Fruit fly (Drosophila melanogaster) whole organism, embryonic: ENCODE data around the gene CG32192.

Source experiments
- CG10267 ChIP-seq: fragments of 200-800 bp; sonication (Bioruptor generic); optimal IDR thresholded peaks from 2 replicates; lab custom pipeline; 2018; ENCODE audit warnings: missing biosample characterization, mild to moderate bottlenecking, missing genetic modification characterization, moderate library complexity
- CG10321 ChIP-seq: fragments of 200-800 bp; sonication (Bioruptor generic); IDR thresholded peaks from 2 replicates; pipeline ENCODE4 v1.3.6; 2022; ENCODE audit warnings: missing biosample characterization, missing genetic modification characterization
- CG11085 ChIP-seq: fragments of 200-800 bp; sonication (Bioruptor generic); IDR thresholded peaks from 2 replicates; pipeline ENCODE4 v1.3.6; 2022; ENCODE audit warnings: missing biosample characterization, missing genetic modification characterization
- CG11723 ChIP-seq: fragments of 200-800 bp; sonication (Bioruptor generic); optimal IDR thresholded peaks from 2 replicates; lab custom pipeline; 2017; ENCODE audit warnings: missing biosample characterization, mild to moderate bottlenecking, missing genetic modification characterization
- CG12236 ChIP-seq: fragments of 200-800 bp; sonication (Bioruptor generic); optimal IDR thresholded peaks from 2 replicates; lab custom pipeline; 2016; ENCODE audit warnings: missing biosample characterization, missing genetic modification characterization
- CG12391 ChIP-seq: fragments of 200-800 bp; sonication (Bioruptor generic); optimal IDR thresholded peaks from 3 replicates; lab custom pipeline; 2018; ENCODE audit warnings: missing biosample characterization, mild to moderate bottlenecking, missing genetic modification characterization, moderate library complexity
- CG15601 ChIP-seq: fragments of 200-800 bp; sonication (Bioruptor generic); optimal IDR thresholded peaks from 3 replicates; lab custom pipeline; 2019; ENCODE audit warnings: missing biosample characterization, mild to moderate bottlenecking, missing genetic modification characterization, moderate library complexity
- CG17328 ChIP-seq: fragments of 200-800 bp; sonication (Bioruptor generic); IDR thresholded peaks from 2 replicates; pipeline ENCODE4 v1.3.6; 2022; ENCODE audit warnings: missing biosample characterization, missing genetic modification characterization
- CG18764 ChIP-seq: fragments of 200-800 bp; sonication (Bioruptor generic); optimal IDR thresholded peaks from 3 replicates; lab custom pipeline; 2016; ENCODE audit warnings: missing biosample characterization, missing genetic modification characterization
- CG2875 ChIP-seq: fragments of 200-800 bp; sonication (Bioruptor generic); optimal IDR thresholded peaks from 2 replicates; lab custom pipeline; 2017; ENCODE audit warnings: missing biosample characterization, mild to moderate bottlenecking, missing genetic modification characterization, missing genetic modification reagents
- CG30431 ChIP-seq: fragments of 200-800 bp; sonication (Bioruptor generic); optimal IDR thresholded peaks from 2 replicates; lab custom pipeline; 2017; ENCODE audit warnings: missing biosample characterization, missing genetic modification characterization
- CG32772 ChIP-seq: fragments of 200-800 bp; sonication (Bioruptor generic); IDR thresholded peaks from 2 replicates; pipeline ENCODE4 v1.3.6; 2022; ENCODE audit warnings: missing biosample characterization, missing genetic modification characterization
- CG6791 ChIP-seq: fragments of 200-800 bp; sonication (Bioruptor generic); IDR thresholded peaks from 3 replicates; pipeline ENCODE4 v1.3.6; 2022; ENCODE audit warnings: missing biosample characterization, missing genetic modification characterization; ENCODE audit not compliant: partially characterized antibody
- CG8765 ChIP-seq: fragments of 200-800 bp; sonication (Bioruptor generic); IDR thresholded peaks from 2 replicates; pipeline ENCODE4 v1.3.6; 2022; ENCODE audit warnings: missing biosample characterization, missing genetic modification characterization
- CG9609 ChIP-seq: fragments of 200-800 bp; sonication (Bioruptor generic); optimal IDR thresholded peaks from 3 replicates; lab custom pipeline; 2016; ENCODE audit warnings: missing biosample characterization, missing genetic modification characterization
- CG9817 ChIP-seq: fragments of 200-800 bp; sonication (Bioruptor generic); optimal IDR thresholded peaks from 2 replicates; lab custom pipeline; 2018; ENCODE audit warnings: missing biosample characterization, mild to moderate bottlenecking, missing genetic modification characterization, moderate library complexity
- CkIIα-i1 ChIP-seq: fragments of 200-800 bp; sonication (Bioruptor generic); IDR thresholded peaks from 2 replicates; pipeline ENCODE4 v1.3.6; 2022; ENCODE audit warnings: missing biosample characterization, missing genetic modification characterization
- CrebB ChIP-seq: fragments of 200-800 bp; sonication (Bioruptor generic); optimal IDR thresholded peaks from 3 replicates; lab custom pipeline; 2018; ENCODE audit warnings: missing biosample characterization, mild to moderate bottlenecking, missing genetic modification characterization
- D19A ChIP-seq: fragments of 200-800 bp; optimal IDR thresholded peaks from 3 replicates; lab custom pipeline; 2019; ENCODE audit warnings: missing biosample characterization, mild to moderate bottlenecking, missing genetic modification characterization, moderate library complexity
- D19B ChIP-seq: fragments of 200-800 bp; sonication (Bioruptor generic); optimal IDR thresholded peaks from 2 replicates; lab custom pipeline; 2017; ENCODE audit warnings: missing biosample characterization, mild to moderate bottlenecking, missing genetic modification characterization
- Dbx ChIP-seq: fragments of 200-800 bp; sonication (Bioruptor generic); IDR thresholded peaks from 3 replicates; pipeline ENCODE4 v1.3.6; 2022; ENCODE audit warnings: missing biosample characterization, missing genetic modification characterization
- Dip3 ChIP-seq: fragments of 200-800 bp; sonication (Bioruptor generic); optimal IDR thresholded peaks from 3 replicates; lab custom pipeline; 2016; ENCODE audit warnings: missing biosample characterization, missing genetic modification characterization
- HmgZ ChIP-seq: fragments of 200-800 bp; sonication (Bioruptor generic); optimal IDR thresholded peaks from 2 replicates; lab custom pipeline; 2018; ENCODE audit warnings: missing biosample characterization, mild to moderate bottlenecking, missing genetic modification characterization
- Myb ChIP-seq: fragments of 200-800 bp; sonication (Bioruptor generic); optimal IDR thresholded peaks from 2 replicates; lab custom pipeline; 2016; ENCODE audit warnings: missing biosample characterization, missing genetic modification characterization
- PHDP ChIP-seq: fragments of 200-800 bp; sonication (Bioruptor generic); optimal IDR thresholded peaks from 3 replicates; lab custom pipeline; 2018; ENCODE audit warnings: missing biosample characterization, mild to moderate bottlenecking, missing genetic modification characterization, moderate library complexity
- ac ChIP-seq: fragments of 200-800 bp; sonication (Bioruptor generic); optimal IDR thresholded peaks from 3 replicates; lab custom pipeline; 2017; ENCODE audit warnings: missing biosample characterization, mild to moderate bottlenecking, missing genetic modification characterization
- bcd ChIP-seq: fragments of 200-800 bp; sonication (Bioruptor generic); optimal IDR thresholded peaks from 2 replicates; lab custom pipeline; 2017; ENCODE audit warnings: missing biosample characterization, mild to moderate bottlenecking, missing genetic modification characterization
- bowl ChIP-seq: fragments of 200-800 bp; sonication (Bioruptor generic); IDR thresholded peaks from 2 replicates; pipeline ENCODE4 v1.3.6; 2022; ENCODE audit warnings: missing biosample characterization, missing genetic modification characterization
- bsh ChIP-seq, 2 experiments: fragments of 200-800 bp; sonication (Bioruptor generic); optimal IDR thresholded peaks; 2 replicates each; lab custom pipeline; 2017 to 2018; ENCODE audit warnings: mild to moderate bottlenecking in 2 of 2, missing biosample characterization in 2 of 2, missing genetic modification characterization in 2 of 2, moderate library complexity in 1 of 2
- chm ChIP-seq: fragments of 200-800 bp; sonication (Bioruptor generic); IDR thresholded peaks from 2 replicates; pipeline ENCODE4 v1.3.6; 2022; ENCODE audit warnings: missing biosample characterization, missing genetic modification characterization
- dpn ChIP-seq, 2 experiments: fragments of 200-800 bp; sonication (Bioruptor generic); optimal IDR thresholded peaks; 3 replicates each; lab custom pipeline; 2016; ENCODE audit warnings: missing biosample characterization in 2 of 2, missing genetic modification characterization in 2 of 2
- emc ChIP-seq: fragments of 200-800 bp; sonication (Bioruptor generic); optimal IDR thresholded peaks from 2 replicates; lab custom pipeline; 2016; ENCODE audit warnings: missing biosample characterization, missing genetic modification characterization
- ems ChIP-seq: fragments of 200-800 bp; sonication (Bioruptor generic); optimal IDR thresholded peaks from 3 replicates; lab custom pipeline; 2016; ENCODE audit warnings: missing biosample characterization, missing genetic modification characterization
- jigr1 ChIP-seq: fragments of 200-800 bp; sonication (Bioruptor generic); IDR thresholded peaks from 3 replicates; pipeline ENCODE4 v1.3.6; 2022; ENCODE audit warnings: missing biosample characterization, missing genetic modification characterization
- lab ChIP-seq: fragments of 200-800 bp; sonication (Bioruptor generic); optimal IDR thresholded peaks from 3 replicates; lab custom pipeline; 2017; ENCODE audit warnings: missing biosample characterization, missing genetic modification characterization, mild to moderate bottlenecking, moderate library complexity, missing genetic modification reagents
- lola ChIP-seq, 3 experiments: fragments of >200 bp in 2 of 3; fragments of 200-800 bp in 1 of 3; sonication (Bioruptor generic) in 1 of 3; optimal IDR thresholded peaks; 2 replicates each; lab custom pipeline; 2017 to 2019; ENCODE audit warnings: missing biosample characterization in 3 of 3, missing genetic modification characterization in 3 of 3, mild to moderate bottlenecking in 1 of 3, moderate library complexity in 1 of 3
- mam ChIP-seq: fragments of 200-800 bp; sonication (Bioruptor generic); optimal IDR thresholded peaks from 3 replicates; lab custom pipeline; 2016; ENCODE audit warnings: missing biosample characterization, missing genetic modification characterization
- mld ChIP-seq: fragments of 200-800 bp; sonication (Bioruptor generic); IDR thresholded peaks from 3 replicates; pipeline ENCODE4 v1.3.6; 2022; ENCODE audit warnings: missing biosample characterization, missing genetic modification characterization; ENCODE audit not compliant: partially characterized antibody
- oc ChIP-seq: fragments of 200-800 bp; sonication (Bioruptor generic); optimal IDR thresholded peaks from 2 replicates; lab custom pipeline; 2018; ENCODE audit warnings: missing biosample characterization, mild to moderate bottlenecking, missing genetic modification characterization, moderate library complexity
- onecut ChIP-seq: fragments of 200-800 bp; sonication (Bioruptor generic); IDR thresholded peaks from 2 replicates; pipeline ENCODE4 v1.3.6; 2022; ENCODE audit warnings: missing biosample characterization, missing genetic modification characterization
- org-1 ChIP-seq: fragments of 200-800 bp; sonication (Bioruptor generic); optimal IDR thresholded peaks from 2 replicates; lab custom pipeline; 2017; ENCODE audit warnings: missing biosample characterization, missing genetic modification characterization
- pum ChIP-seq: fragments of 200-800 bp; sonication (Bioruptor generic); optimal IDR thresholded peaks from 2 replicates; lab custom pipeline; 2016; ENCODE audit warnings: missing biosample characterization, missing genetic modification characterization
- ro ChIP-seq: fragments of 200-800 bp; sonication (Bioruptor generic); IDR thresholded peaks from 2 replicates; pipeline ENCODE4 v1.3.6; 2022; ENCODE audit warnings: missing biosample characterization, missing genetic modification characterization
- schlank ChIP-seq: fragments of 200-800 bp; sonication (Bioruptor generic); optimal IDR thresholded peaks from 2 replicates; lab custom pipeline; 2018; ENCODE audit warnings: missing biosample characterization, mild to moderate bottlenecking, missing genetic modification characterization
- sens ChIP-seq: fragments of 200-800 bp; sonication (Bioruptor generic); peaks from one replicate; lab custom pipeline; 2016; ENCODE audit warnings: missing biosample characterization, missing genetic modification characterization
- sr ChIP-seq: fragments of 200-800 bp; sonication (Bioruptor generic); IDR thresholded peaks from 3 replicates; pipeline ENCODE4 v1.3.6; 2022; ENCODE audit warnings: missing biosample characterization, missing genetic modification characterization
- ssp ChIP-seq: fragments of 200-800 bp; sonication (Bioruptor generic); IDR thresholded peaks from 2 replicates; pipeline ENCODE4 v1.3.6; 2022; ENCODE audit warnings: missing biosample characterization, missing genetic modification characterization
- tin ChIP-seq: fragments of 200-800 bp; sonication (Bioruptor generic); optimal IDR thresholded peaks from 3 replicates; lab custom pipeline; 2016; ENCODE audit warnings: missing biosample characterization, missing genetic modification characterization
- toy ChIP-seq: fragments of 200-800 bp; sonication (Bioruptor generic); IDR thresholded peaks from 2 replicates; pipeline ENCODE4 v1.3.6; 2022; ENCODE audit warnings: missing biosample characterization, missing genetic modification characterization

CG32192 gene

DNA sequence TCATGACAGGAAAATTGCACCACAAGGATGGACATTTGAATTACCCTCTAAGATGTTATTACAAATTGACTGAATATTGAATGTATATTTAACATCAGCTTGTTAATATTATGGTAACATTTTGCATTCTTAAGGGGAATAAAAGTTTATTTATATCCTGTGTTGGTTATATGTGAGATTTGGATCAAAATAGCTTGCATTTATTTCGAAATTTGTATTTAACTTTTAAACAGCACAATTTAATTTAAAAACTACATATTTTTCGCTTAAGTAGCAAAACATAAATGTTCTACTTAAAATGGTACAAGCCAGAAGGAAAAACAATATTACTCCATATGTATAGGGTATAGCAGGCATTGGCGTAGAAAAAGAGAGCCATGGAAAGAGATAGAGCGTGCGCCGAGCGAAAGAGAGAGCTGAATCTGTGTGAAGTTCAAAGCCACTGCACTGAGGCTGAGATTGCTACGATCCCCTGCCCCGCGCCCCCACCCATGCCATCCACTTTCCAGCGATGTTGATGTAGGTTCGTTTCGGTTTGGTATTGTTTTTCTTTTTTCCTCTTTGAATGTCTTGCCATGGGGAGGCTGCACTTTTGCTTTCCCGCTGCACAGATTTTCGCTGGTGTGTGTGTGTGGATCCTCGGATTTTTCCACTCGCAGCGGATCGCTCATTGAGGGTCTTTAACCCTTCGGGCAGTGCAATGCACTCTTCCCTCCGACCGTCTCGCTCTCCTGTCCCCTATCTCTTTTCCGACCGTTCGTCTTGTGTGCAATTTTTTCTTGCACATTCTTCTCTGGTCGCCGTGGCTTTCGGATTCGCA lies 34.9 kb upstream of the CG32192 start (continued):
- TF ChIP-seq lab (peak; percentile 65), CkIIα-i1 (GFP tag; lab: Robert Waterston, UW) (no peak), CG6791 (no peak), onecut (GFP tag; lab: Robert Waterston, UW) (peak; percentile 45), CG9817 (tag; lab: Kevin White, UChicago) (peak; percentile 26), CG10321 (GFP tag; lab: Robert Waterston, UW) (no peak), PHDP (peak; percentile 75), Myb (GFP tag; lab: Kevin White, UChicago) (peak; percentile 32), HmgZ (tag; lab: Kevin White, UChicago) (peak; percentile 9), tin (GFP tag; lab: Kevin White, UChicago) (peak; percentile 70), mld (no peak), CG15601 (peak; percentile 89), lola (GFP tag; optimal IDR thresholded peaks at IDR 0.05; lab: Kevin White, UChicago) (peak in 1 of 3 experiments; percentile 99), dpn (GFP tag; optimal IDR thresholded peaks at IDR 0.05; lab: Kevin White, UChicago) (peak; percentile 75 to 79), CG2875 (GFP tag; lab: Kevin White, UChicago) (peak; percentile 88), sr (no peak), sens (GFP tag; lab: Kevin White, UChicago) (peak; percentile 99), CG30431 (GFP tag; lab: Kevin White, UChicago) (peak; percentile 73), CG11085 (GFP tag; lab: Robert Waterston, UW) (no peak), CG10267 (tag; lab: Kevin White, UChicago) (peak; percentile 89), Dbx (GFP tag; lab: Robert Waterston, UW) (no peak), mam (GFP tag; lab: Kevin White, UChicago) (peak; percentile 31), bowl (GFP tag; lab: Robert Waterston, UW) (no peak), bsh (GFP tag; optimal IDR thresholded peaks at IDR 0.05; lab: Kevin White, UChicago) (peak; percentile 88), org-1 (peak; percentile 73), CG12391 (tag; lab: Kevin White, UChicago) (peak; percentile 91), jigr1 (no peak; the same call in 2 of the 3 replicates), CG32772 (GFP tag; lab: Robert Waterston, UW) (peak; percentile 33; the same call in 1 of the 2 replicates), emc (GFP tag; lab: Kevin White, UChicago) (no peak), D19A (tag; lab: Kevin White, UChicago) (peak; percentile 96), chm (no peak), bcd (peak; percentile 78), pum (GFP tag; lab: Kevin White, UChicago) (peak; percentile 85), CG18764 (peak; percentile 56), CG17328 (GFP tag; lab: Robert Waterston, UW) (peak; percentile 72), ssp (peak; percentile 58), Dip3 (GFP tag; lab: Kevin White, UChicago) (no peak), CG11723 (peak; percentile 70), CG9609 (GFP tag; lab: Kevin White, UChicago) (peak; percentile 77), CG12236 (peak; percentile 83), CG8765 (GFP tag; lab: Robert Waterston, UW) (no peak; the same call in 1 of the 2 replicates), CrebB (peak; percentile 55), oc (tag; lab: Kevin White, UChicago) (no peak), ro (peak; percentile 14; the same call in 1 of the 2 replicates), ac (GFP tag; lab: Kevin White, UChicago) (peak; percentile 71), toy (GFP tag; lab: Robert Waterston, UW) (no peak), schlank (tag; lab: Kevin White, UChicago) (no peak), D19B (GFP tag; lab: Kevin White, UChicago) (peak; percentile 87), ems (peak; percentile 50)
